7 worm cellular contexts compared by ENCODE assay signal in genomic region chrV:910588-910987, ce11.
TF ChIP-seq lines count a peak whose summit lies in the region.

No protein-coding gene starts in this region.

TF ChIP-seq in whole organism, L1 larva, 84 proteins besides CTCF, POLR2A, EP300 and RAD21 (continues in another document):
- TF ChIP-seq jun-1 (tag; optimal IDR thresholded peaks at IDR 0.05; lab: Kevin White, UChicago) = no peak
- no peak for TF ChIP-seq unc-86 (tag; optimal IDR thresholded peaks at IDR 0.05; lab: Kevin White, UChicago)
- TF ChIP-seq alr-1 (tag; optimal IDR thresholded peaks at IDR 0.05; lab: Kevin White, UChicago; ENCODE audit: borderline replicate concordance) = no peak
- peak; percentile 53 for TF ChIP-seq pqm-1 (tag; optimal IDR thresholded peaks at IDR 0.05; lab: Kevin White, UChicago)
- TF ChIP-seq unc-30 (tag; optimal IDR thresholded peaks at IDR 0.05; lab: Kevin White, UChicago) = no peak
- TF ChIP-seq lin-13 (GFP tag; optimal IDR thresholded peaks at IDR 0.05; lab: Kevin White, UChicago) = no peak
- TF ChIP-seq F16B12.6 (tag; optimal IDR thresholded peaks at IDR 0.05; lab: Kevin White, UChicago) = no peak
- TF ChIP-seq sup-37 (GFP tag; optimal IDR thresholded peaks at IDR 0.05; lab: Kevin White, UChicago) = no peak
- no peak for TF ChIP-seq nhr-84 (tag; optimal IDR thresholded peaks at IDR 0.05; lab: Kevin White, UChicago)
- peak; percentile 39 to 69 for TF ChIP-seq lin-35 (GFP tag; optimal IDR thresholded peaks at IDR 0.05; lab: Kevin White, UChicago)
- no peak for TF ChIP-seq zip-4 (GFP tag; optimal IDR thresholded peaks at IDR 0.05; lab: Kevin White, UChicago)
- TF ChIP-seq nhr-47 (tag; optimal IDR thresholded peaks at IDR 0.05; lab: Kevin White, UChicago) = no peak
- TF ChIP-seq blmp-1 (tag; optimal IDR thresholded peaks at IDR 0.05; lab: Kevin White, UChicago) = peak; percentile 3

TF ChIP-seq in whole organism, L2 larva, 48 proteins besides CTCF, POLR2A, EP300 and RAD21:
- peak; percentile 2 for TF ChIP-seq gmeb-1 (tag; optimal IDR thresholded peaks at IDR 0.05; lab: Kevin White, UChicago)
- no peak for TF ChIP-seq Y55F3AM.14 (GFP tag; optimal IDR thresholded peaks at IDR 0.05; lab: Kevin White, UChicago)
- TF ChIP-seq ztf-11 (tag; optimal IDR thresholded peaks at IDR 0.05; lab: Kevin White, UChicago) = no peak
- TF ChIP-seq sem-4 (tag; optimal IDR thresholded peaks at IDR 0.05; lab: Kevin White, UChicago) = no peak
- TF ChIP-seq fos-1 (tag; optimal IDR thresholded peaks at IDR 0.05; lab: Kevin White, UChicago) = peak; percentile 65
- TF ChIP-seq nhr-23 (tag; optimal IDR thresholded peaks at IDR 0.05; lab: Kevin White, UChicago) = no peak
- no peak for TF ChIP-seq nhr-237 (tag; optimal IDR thresholded peaks at IDR 0.05; lab: Kevin White, UChicago)
- TF ChIP-seq unc-62 (GFP tag; optimal IDR thresholded peaks at IDR 0.05; lab: Kevin White, UChicago) = no peak
- TF ChIP-seq unc-55 (GFP tag; optimal IDR thresholded peaks at IDR 0.05; lab: Kevin White, UChicago) = no peak
- TF ChIP-seq elt-1 (tag; optimal IDR thresholded peaks at IDR 0.05; lab: Kevin White, UChicago) = no peak
- TF ChIP-seq ztf-4 (tag; optimal IDR thresholded peaks at IDR 0.05; lab: Kevin White, UChicago) = no peak
- TF ChIP-seq nhr-21 (tag; optimal IDR thresholded peaks at IDR 0.05; lab: Kevin White, UChicago) = no peak
- TF ChIP-seq crh-2 (tag; optimal IDR thresholded peaks at IDR 0.05; lab: Kevin White, UChicago) = peak; percentile 46
TF ChIP-seq in whole organism, L2 larva: peak in this region for 3.

TF ChIP-seq in whole organism, L3 larva, 47 proteins besides CTCF, POLR2A, EP300 and RAD21 (continues in another document):
- peak; percentile 96 for TF ChIP-seq elt-2 (tag; optimal IDR thresholded peaks at IDR 0.05; lab: Kevin White, UChicago)
- TF ChIP-seq nhr-76 (tag; optimal IDR thresholded peaks at IDR 0.05; lab: Kevin White, UChicago) = no peak
- no peak for TF ChIP-seq R02D3.7 (tag; optimal IDR thresholded peaks at IDR 0.05; lab: Kevin White, UChicago)
- TF ChIP-seq fos-1 (tag; optimal IDR thresholded peaks at IDR 0.05; lab: Kevin White, UChicago) = no peak
- peak; percentile 55 for TF ChIP-seq lin-15B (tag; optimal IDR thresholded peaks at IDR 0.05; lab: Kevin White, UChicago)
- TF ChIP-seq ztf-11 (tag; optimal IDR thresholded peaks at IDR 0.05; lab: Kevin White, UChicago) = no peak
- TF ChIP-seq ceh-9 (tag; optimal IDR thresholded peaks at IDR 0.05; lab: Kevin White, UChicago) = no peak
- no peak for TF ChIP-seq nhr-237 (tag; optimal IDR thresholded peaks at IDR 0.05; lab: Kevin White, UChicago)
- TF ChIP-seq lin-39 (tag; optimal IDR thresholded peaks at IDR 0.05; lab: Kevin White, UChicago) = no peak
- no peak for TF ChIP-seq nhr-23 (tag; optimal IDR thresholded peaks at IDR 0.05; lab: Kevin White, UChicago)
- no peak for TF ChIP-seq fkh-10 (GFP tag; optimal IDR thresholded peaks at IDR 0.05; lab: Kevin White, UChicago)
- TF ChIP-seq mdl-1 (tag; optimal IDR thresholded peaks at IDR 0.05; lab: Kevin White, UChicago) = no peak
- TF ChIP-seq skn-1 (tag; optimal IDR thresholded peaks at IDR 0.05; lab: Kevin White, UChicago) = no peak
- no peak for TF ChIP-seq hmg-11 (tag; optimal IDR thresholded peaks at IDR 0.05; lab: Kevin White, UChicago)
- TF ChIP-seq nhr-67 (tag; optimal IDR thresholded peaks at IDR 0.05; lab: Kevin White, UChicago) = no peak

TF ChIP-seq in whole organism, L4 larva, 104 proteins besides CTCF, POLR2A, EP300 and RAD21 (continues in another document):
- TF ChIP-seq tra-1 (GFP tag; IDR thresholded peaks at IDR 0.05; lab: Robert Waterston, UW) = no peak
- no peak for TF ChIP-seq nhr-10 (tag; optimal IDR thresholded peaks at IDR 0.05; lab: Kevin White, UChicago)
- TF ChIP-seq ztf-11 (tag; optimal IDR thresholded peaks at IDR 0.05; lab: Kevin White, UChicago) = no peak
- no peak for TF ChIP-seq nhr-42 (GFP tag; IDR thresholded peaks at IDR 0.05; lab: Robert Waterston, UW)
- no peak for TF ChIP-seq zfp-3 (GFP tag; conservative IDR thresholded peaks at IDR 0.05; lab: Robert Waterston, UW)
- no peak for TF ChIP-seq snpc-1.2 (GFP tag; IDR thresholded peaks at IDR 0.05; lab: Robert Waterston, UW)
- no peak for TF ChIP-seq F26F4.8 (GFP tag; conservative IDR thresholded peaks at IDR 0.05; lab: Robert Waterston, UW)
- TF ChIP-seq daf-19 (GFP tag; conservative IDR thresholded peaks at IDR 0.05; lab: Robert Waterston, UW) = no peak
- peak; percentile 81 for TF ChIP-seq hlh-11 (tag; optimal IDR thresholded peaks at IDR 0.05; lab: Kevin White, UChicago)
- TF ChIP-seq ama-1 (optimal IDR thresholded peaks at IDR 0.05; lab: Kevin White, UChicago) = no peak
- 0 out of 2 replicates have a peak, but pooled peaks have one; percentile 28 for TF ChIP-seq php-3 (GFP tag; IDR thresholded peaks at IDR 0.05; lab: Robert Waterston, UW)
- TF ChIP-seq lin-29 (GFP tag; IDR thresholded peaks at IDR 0.05; lab: Robert Waterston, UW) = no peak
- no peak for TF ChIP-seq F44E2.7 (GFP tag; IDR thresholded peaks at IDR 0.05; lab: Robert Waterston, UW)
- TF ChIP-seq snpc-4 (tag; optimal IDR thresholded peaks at IDR 0.05; lab: Kevin White, UChicago) = no peak
- no peak for TF ChIP-seq saeg-2 (GFP tag; IDR thresholded peaks at IDR 0.05; lab: Robert Waterston, UW)

TF ChIP-seq in whole organism, late embryonic, 69 proteins besides CTCF, POLR2A, EP300 and RAD21:
- TF ChIP-seq elt-2 (tag; optimal IDR thresholded peaks at IDR 0.05; lab: Kevin White, UChicago) (peak; percentile 94), nhr-11 (tag; optimal IDR thresholded peaks at IDR 0.05; lab: Kevin White, UChicago) (no peak)
TF ChIP-seq in whole organism, late embryonic: peak in this region for 1.

TF ChIP-seq in whole organism, mixed stage, embryonic, 35 proteins besides CTCF, POLR2A, EP300 and RAD21:
- TF ChIP-seq elt-1 (tag; optimal IDR thresholded peaks at IDR 0.05; lab: Kevin White, UChicago; ENCODE audit: borderline replicate concordance, insufficient read depth) = peak; percentile 81
- no peak for TF ChIP-seq lin-13 (tag; optimal IDR thresholded peaks at IDR 0.05; lab: Kevin White, UChicago)

TF ChIP-seq in whole organism, young adult, 124 proteins besides CTCF, POLR2A, EP300 and RAD21:
- peak in 1 of 2 experiments; percentile 16 for TF ChIP-seq let-607 (tag; optimal IDR thresholded peaks at IDR 0.05; lab: Kevin White, UChicago)
- TF ChIP-seq unc-130 (GFP tag; optimal IDR thresholded peaks at IDR 0.05; lab: Kevin White, UChicago) = no peak
- no peak for TF ChIP-seq cebp-1 (GFP tag; IDR thresholded peaks at IDR 0.05; lab: Robert Waterston, UW)
- peak; percentile 26 for TF ChIP-seq cebp-1 (tag; optimal IDR thresholded peaks at IDR 0.05; lab: Kevin White, UChicago)
- TF ChIP-seq hmg-1.2 (GFP tag; IDR thresholded peaks at IDR 0.05; lab: Robert Waterston, UW) = peak; percentile 29; the same call in 1 of the 2 replicates
- no peak for TF ChIP-seq nhr-120 (GFP tag; IDR thresholded peaks at IDR 0.05; lab: Robert Waterston, UW)
- TF ChIP-seq nhr-80 (tag; optimal IDR thresholded peaks at IDR 0.05; lab: Kevin White, UChicago) = peak; percentile 88
- peak; percentile 19 for TF ChIP-seq atf-7 (tag; optimal IDR thresholded peaks at IDR 0.05; lab: Kevin White, UChicago)
- peak; percentile 32; the same call in 1 of the 2 replicates for TF ChIP-seq mcd-1 (GFP tag; IDR thresholded peaks at IDR 0.05; lab: Robert Waterston, UW)
- peak; percentile 5 for TF ChIP-seq lin-54 (GFP tag; optimal IDR thresholded peaks at IDR 0.05; lab: Kevin White, UChicago)
- TF ChIP-seq attf-5 (GFP tag; optimal IDR thresholded peaks at IDR 0.05; lab: Kevin White, UChicago) = peak; percentile 66
- peak; percentile 35 for TF ChIP-seq nhr-90 (tag; optimal IDR thresholded peaks at IDR 0.05; lab: Kevin White, UChicago)
- peak; percentile 41; the same call in 1 of the 2 replicates for TF ChIP-seq dox-1 (GFP tag; IDR thresholded peaks at IDR 0.05; lab: Robert Waterston, UW)
- TF ChIP-seq tbp1 (GFP tag; optimal IDR thresholded peaks at IDR 0.05; lab: Kevin White, UChicago) = no peak
- TF ChIP-seq ets-4 (GFP tag; optimal IDR thresholded peaks at IDR 0.05; lab: Kevin White, UChicago) = peak; percentile 54
- 0 out of 2 replicates have a peak, but pooled peaks have one; percentile 29 for TF ChIP-seq pbrm-1 (GFP tag; IDR thresholded peaks at IDR 0.05; lab: Robert Waterston, UW)
